Worm (Caenorhabditis elegans): ENCODE results near the gene ilys-3.

Gene ilys-3

DNA sequence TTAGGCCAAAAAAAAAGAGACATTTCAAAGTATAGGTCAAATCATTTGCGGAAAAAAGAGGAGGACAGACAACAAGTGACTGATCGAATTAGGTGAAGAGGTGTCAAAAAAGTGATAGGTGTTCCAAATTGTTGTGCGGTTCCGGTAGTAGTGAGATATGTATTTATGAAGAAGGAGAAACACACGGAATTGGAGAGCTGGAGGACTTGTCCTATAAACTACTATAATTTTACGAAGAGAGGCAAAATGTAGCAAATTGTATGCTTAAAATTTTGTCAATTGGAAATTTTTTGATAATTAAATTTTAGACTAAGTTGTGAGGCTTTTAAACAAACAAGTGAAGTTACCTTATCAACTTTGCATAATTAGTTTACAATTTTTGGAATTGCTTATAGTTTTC is 12.6 kb upstream of the ilys-3 start:
- TF ChIP-seq nhr-11 (tag; optimal IDR thresholded peaks at IDR 0.05) = no peak
- TF ChIP-seq unc-130 (GFP tag; optimal IDR thresholded peaks at IDR 0.05) = no peak
- peak; percentile 91 for TF ChIP-seq aha-1 (tag)

DNA sequence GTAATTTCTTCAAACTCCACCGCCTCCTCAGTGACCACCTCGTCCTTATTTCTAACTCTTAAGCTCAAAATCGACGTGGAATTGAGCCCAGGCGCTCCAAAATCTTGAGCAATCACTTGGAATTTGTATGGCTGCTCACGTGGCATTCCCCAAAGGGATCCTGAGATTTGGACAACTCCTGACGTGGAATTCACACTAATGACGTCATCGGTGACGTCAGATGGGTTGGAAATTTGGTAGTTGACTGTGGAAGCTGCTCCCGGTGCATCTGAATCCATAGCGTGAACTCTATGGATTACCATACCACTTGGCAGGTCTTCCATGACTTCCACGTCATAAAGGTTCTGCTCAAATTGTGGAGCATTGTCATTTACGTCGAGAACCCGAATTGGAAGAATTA is 9.1 kb upstream of the ilys-3 start:
- no peak for TF ChIP-seq nhr-102 (tag; optimal IDR thresholded peaks at IDR 0.05)
- no peak for TF ChIP-seq aly-2 (tag; optimal IDR thresholded peaks at IDR 0.05)
- no peak for TF ChIP-seq R02D3.7 (tag; optimal IDR thresholded peaks at IDR 0.05)
- no peak for TF ChIP-seq nhr-237 (tag; optimal IDR thresholded peaks at IDR 0.05)
- TF ChIP-seq unc-39 (tag; optimal IDR thresholded peaks at IDR 0.05) = no peak
- TF ChIP-seq lin-1 (GFP tag; IDR thresholded peaks at IDR 0.05) = no peak
- TF ChIP-seq php-3 (GFP tag; IDR thresholded peaks at IDR 0.05) = no peak

DNA sequence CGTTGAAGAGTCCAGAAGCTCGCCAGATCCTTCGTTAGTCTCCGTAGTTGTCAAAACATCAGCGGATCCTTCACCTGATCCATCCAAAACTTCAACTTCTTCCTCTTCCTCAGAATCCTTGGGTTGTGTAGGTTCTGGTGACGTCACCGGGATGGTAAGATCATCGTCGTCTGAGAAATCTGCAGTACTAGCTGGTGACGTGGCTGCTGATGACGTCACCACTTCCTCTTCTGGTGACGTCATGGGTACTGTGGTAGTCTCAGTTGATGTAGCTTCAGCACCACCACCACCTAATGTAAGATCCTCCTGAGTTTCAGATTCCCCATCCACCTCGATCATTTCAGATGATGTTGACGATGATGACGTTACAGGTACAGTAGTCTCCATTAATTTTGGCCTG is 2.9 kb upstream of the ilys-3 start:
- TF ChIP-seq lim-7 (GFP tag; IDR thresholded peaks at IDR 0.05) (no peak), lin-38 (GFP tag; IDR thresholded peaks at IDR 0.05) (no peak), zip-2 (tag; optimal IDR thresholded peaks at IDR 0.05) (no peak), nhr-42 (GFP tag; IDR thresholded peaks at IDR 0.05) (no peak), lin-39 (tag; optimal IDR thresholded peaks at IDR 0.05) (no peak), ZK546.5 (tag; optimal IDR thresholded peaks at IDR 0.05) (no peak), unc-39 (tag; optimal IDR thresholded peaks at IDR 0.05) (no peak), D1046.2 (GFP tag; IDR thresholded peaks at IDR 0.05) (no peak), nhr-77 (tag; optimal IDR thresholded peaks at IDR 0.05) (no peak), lin-29 (GFP tag; IDR thresholded peaks at IDR 0.05) (no peak), ctbp-1 (GFP tag; IDR thresholded peaks at IDR 0.05) (no peak), F49E8.2 (tag; optimal IDR thresholded peaks at IDR 0.05; ENCODE audit: borderline replicate concordance) (no peak), ceh-62 (tag; optimal IDR thresholded peaks at IDR 0.05) (no peak), fkh-10 (GFP tag; optimal IDR thresholded peaks at IDR 0.05) (no peak), mep-1 (tag; optimal IDR thresholded peaks at IDR 0.05) (no peak), ceh-28 (tag; optimal IDR thresholded peaks at IDR 0.05) (no peak), T26A8.4 (GFP tag; IDR thresholded peaks at IDR 0.05) (no peak), vab-7 (GFP tag; IDR thresholded peaks at IDR 0.05) (no peak), mxl-3 (GFP tag; optimal IDR thresholded peaks at IDR 0.05) (no peak), zfp-3 (GFP tag; conservative IDR thresholded peaks at IDR 0.05) (no peak)

DNA sequence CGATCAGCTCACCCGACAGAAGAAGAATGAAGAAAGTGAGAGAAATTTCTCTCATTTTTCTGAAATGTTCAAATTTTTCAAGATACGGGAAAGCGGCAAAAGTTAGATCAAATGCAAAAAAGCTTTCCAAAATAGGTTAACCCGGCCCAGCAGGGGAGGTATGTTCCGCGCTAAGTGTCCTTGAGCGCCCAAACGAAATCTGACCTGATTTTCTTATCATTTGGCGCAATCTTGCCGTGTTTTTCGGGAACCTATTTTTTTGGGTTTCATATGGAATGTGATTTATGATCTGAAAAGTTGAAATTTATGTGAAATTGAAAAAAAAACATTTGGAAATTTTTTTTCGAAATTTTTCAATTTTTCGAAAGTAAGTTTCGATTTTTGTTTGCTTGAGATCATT is 945 bp upstream of the ilys-3 start, which contains the start of gene cdh-10:
TSS of gene cdh-10 (minus strand) at position 59 of the 400 bp plus-strand sequence.
- TF ChIP-seq lim-7 (GFP tag; IDR thresholded peaks at IDR 0.05) (no peak), daf-8 (GFP tag; IDR thresholded peaks at IDR 0.05) (no peak), nhr-10 (tag; optimal IDR thresholded peaks at IDR 0.05) (no peak), nhr-41 (GFP tag; IDR thresholded peaks at IDR 0.05) (no peak), unc-62 (GFP tag; optimal IDR thresholded peaks at IDR 0.05 in 1 of 2) (no peak), unc-62 (tag; optimal IDR thresholded peaks at IDR 0.05) (no peak), ama-1 (optimal IDR thresholded peaks at IDR 0.05) (no peak)

DNA sequence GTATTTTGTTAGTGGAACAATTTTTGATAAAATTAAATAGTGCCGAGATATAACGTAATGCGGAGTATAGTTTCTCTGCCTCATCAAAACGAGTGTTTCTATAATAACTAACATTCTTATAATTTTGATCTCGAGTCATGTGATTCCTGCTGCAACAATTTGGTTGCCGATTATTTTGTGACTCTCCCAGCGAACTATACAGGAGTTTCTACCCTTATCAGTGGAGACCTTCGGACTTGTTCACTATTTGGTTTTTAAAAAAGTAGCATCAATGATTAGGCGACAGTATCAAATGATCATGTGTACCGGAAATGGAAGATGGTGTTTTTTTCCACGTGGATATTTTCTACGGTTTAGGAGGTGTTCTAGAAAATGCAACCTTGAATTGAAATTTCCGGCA is 2.0 kb downstream of the ilys-3 start:
- TF ChIP-seq nhr-42 (GFP tag; IDR thresholded peaks at IDR 0.05) (no peak), ceh-28 (tag; optimal IDR thresholded peaks at IDR 0.05) (no peak), nhr-11 (tag; optimal IDR thresholded peaks at IDR 0.05) (no peak), pqm-1 (tag; optimal IDR thresholded peaks at IDR 0.05) (peak; percentile 72), nhr-28 (tag; optimal IDR thresholded peaks at IDR 0.05) (peak; percentile 77), aha-1 (tag) (no peak), ama-1 (optimal IDR thresholded peaks at IDR 0.05) (no peak)

Measured in whole organism, L4 larva.